Worm (Caenorhabditis elegans) whole organism, young adult: ENCODE results near the gene ptp-4A2.

Experiments
- B0261.1 ChIP-seq: sonication (generic microtip); optimal IDR thresholded peaks from 2 replicates; lab custom pipeline; 2016; ENCODE audit warnings: mild to moderate bottlenecking, missing genetic modification characterization, moderate library complexity, missing compliant biosample characterization
- akir-1 ChIP-seq: fragments of 200-800 bp; sonication (Bioruptor generic); optimal IDR thresholded peaks from 2 replicates; lab custom pipeline; 2018; ENCODE audit warnings: mild to moderate bottlenecking, missing genetic modification characterization, moderate library complexity, missing compliant biosample characterization
- aptf-2 ChIP-seq: fragments of 200-800 bp; sonication (Bioruptor generic); conservative IDR thresholded peaks from 2 replicates; pipeline ENCODE4 v1.3.6; 2022; ENCODE audit warnings: missing genetic modification reagents, missing genetic modification characterization, missing compliant biosample characterization
- aptf-3 ChIP-seq: fragments of 200-800 bp; sonication (Bioruptor generic); IDR thresholded peaks from 2 replicates; pipeline ENCODE4 v1.3.6; 2022; ENCODE audit warnings: missing genetic modification characterization, missing compliant biosample characterization
- egl-18 ChIP-seq: fragments of 200-800 bp; sonication (Bioruptor generic); IDR thresholded peaks from 2 replicates; pipeline ENCODE4 v1.3.6; 2022; ENCODE audit warnings: missing genetic modification reagents, missing genetic modification characterization, missing compliant biosample characterization
- madf-6 ChIP-seq: fragments of 200-800 bp; sonication (Bioruptor generic); IDR thresholded peaks from 2 replicates; pipeline ENCODE4 v1.3.6; 2022; ENCODE audit warnings: missing genetic modification reagents, missing genetic modification characterization, missing compliant biosample characterization
- nhr-179 ChIP-seq: sonication (generic microtip); optimal IDR thresholded peaks from 2 replicates; lab custom pipeline; 2016; ENCODE audit warnings: mild to moderate bottlenecking, missing genetic modification characterization, missing compliant biosample characterization
- repo-1 ChIP-seq: sonication (generic microtip); optimal IDR thresholded peaks from 2 replicates; lab custom pipeline; 2017; ENCODE audit warnings: mild to moderate bottlenecking, missing genetic modification characterization, missing compliant biosample characterization
- rpc-1 ChIP-seq, 2 experiments: fragments of 150-350 bp in 1 of 2; sonication (generic microtip) in 1 of 2; optimal IDR thresholded peaks; 2 replicates each; lab custom pipeline; 2014 to 2018; ENCODE audit warnings: missing biosample characterization in 1 of 2, missing genetic modification characterization in 1 of 2, missing genetic modification reagents in 1 of 2, missing genotype in 1 of 2
- unc-130 ChIP-seq: sonication (generic microtip); optimal IDR thresholded peaks from 2 replicates; lab custom pipeline; 2016; ENCODE audit warnings: missing genetic modification reagents, missing genetic modification characterization, missing compliant biosample characterization
- unc-62 ChIP-seq: fragments of 150-350 bp; optimal IDR thresholded peaks from 2 replicates; lab custom pipeline; 2014; ENCODE audit warnings: missing biosample characterization, missing genetic modification reagents, missing genetic modification characterization
- ztf-25 ChIP-seq: fragments of 200-800 bp; sonication (Bioruptor generic); IDR thresholded peaks from 2 replicates; pipeline ENCODE4 v1.3.6; 2022; ENCODE audit warnings: missing genetic modification reagents, missing genetic modification characterization, missing compliant biosample characterization

DNA sequence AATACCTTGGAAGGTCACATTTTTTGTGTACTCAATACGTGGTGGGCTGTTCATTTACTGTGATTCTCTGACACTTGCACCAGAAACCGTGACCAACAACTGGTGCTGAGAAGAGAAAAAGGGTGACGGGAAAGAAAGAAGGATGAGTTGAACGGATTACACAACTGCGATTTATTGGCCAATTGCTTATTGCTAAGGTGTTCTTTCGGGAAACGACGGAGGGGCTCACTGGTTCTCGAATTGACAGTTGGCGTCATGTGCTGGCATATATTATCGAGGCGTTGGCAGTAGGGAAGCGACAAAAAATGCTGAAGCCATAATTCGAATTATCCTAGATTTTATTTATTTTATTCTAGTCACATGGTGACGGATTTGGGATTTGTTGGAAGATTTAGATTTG lies 31.0 kb upstream of the ptp-4A2 start:
- TF ChIP-seq unc-62 (GFP tag; lab: Kevin White, UChicago), result no peak
- no peak for TF ChIP-seq repo-1 (tag; lab: Kevin White, UChicago)
- no peak for TF ChIP-seq B0261.1 (tag; lab: Kevin White, UChicago)
- no peak for TF ChIP-seq nhr-179 (tag; lab: Kevin White, UChicago)
- TF ChIP-seq aptf-3 (GFP tag; lab: Robert Waterston, UW), result no peak
- TF ChIP-seq aptf-2, result no peak
- no peak for TF ChIP-seq rpc-1 (optimal IDR thresholded peaks at IDR 0.05; lab: Kevin White, UChicago)
- no peak for TF ChIP-seq rpc-1 (tag; optimal IDR thresholded peaks at IDR 0.05; lab: Kevin White, UChicago)
- no peak for TF ChIP-seq unc-130 (GFP tag; lab: Kevin White, UChicago)
- TF ChIP-seq akir-1 (GFP tag; lab: Kevin White, UChicago), result no peak
- no peak for TF ChIP-seq egl-18 (GFP tag; lab: Robert Waterston, UW)
- no peak for TF ChIP-seq madf-6
- no peak for TF ChIP-seq ztf-25 (GFP tag; lab: Robert Waterston, UW)
